Fruit fly (Drosophila melanogaster): ENCODE data around the gene Adi1.

Adi1 gene

DNA sequence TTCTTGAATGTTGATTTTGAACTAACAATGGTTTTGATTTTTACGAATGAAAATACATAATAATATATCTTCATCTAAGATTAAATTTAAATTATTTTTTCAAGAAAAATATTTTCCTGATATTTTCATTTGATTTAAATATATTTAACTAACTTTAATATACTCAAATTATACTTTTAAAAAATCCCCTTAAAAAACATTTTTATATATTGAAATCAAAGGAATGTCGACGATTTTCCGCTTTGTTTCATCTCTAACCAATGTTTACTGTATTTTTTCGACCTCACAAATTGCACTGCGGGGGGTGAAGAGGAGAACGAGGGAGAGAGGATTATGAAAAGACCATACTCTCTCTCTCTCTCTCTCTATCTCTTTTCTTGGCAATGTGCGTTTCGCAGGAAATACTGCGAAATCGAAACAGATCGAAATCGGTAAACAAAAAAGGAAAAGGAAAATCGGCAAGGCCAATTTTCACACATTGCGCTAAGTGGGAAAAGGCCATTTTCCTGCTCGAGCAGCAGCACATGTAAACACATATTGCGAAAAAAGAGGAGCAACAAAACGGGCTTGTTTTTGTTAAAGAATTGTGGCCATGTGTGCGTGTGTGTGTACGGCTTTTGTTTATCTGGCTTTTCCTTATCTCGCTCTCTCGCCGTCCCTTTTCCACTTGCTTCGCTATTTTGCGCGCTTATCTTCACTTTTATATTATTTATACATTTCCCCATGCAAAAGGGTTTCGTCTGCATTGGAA, 3.0 kb upstream of the Adi1 start (continued):
- TF ChIP-seq otp (GFP tag; IDR thresholded peaks at IDR 0.05) (no peak), CG8281 (tag; optimal IDR thresholded peaks at IDR 0.05) (no peak), toy (GFP tag; IDR thresholded peaks at IDR 0.05) (no peak), Oli (tag; optimal IDR thresholded peaks at IDR 0.05) (peak; percentile 7), CG18262 (tag; optimal IDR thresholded peaks at IDR 0.05) (peak; percentile 52), gem (tag; optimal IDR thresholded peaks at IDR 0.05) (peak; percentile 52), CG1529 (GFP tag; optimal IDR thresholded peaks at IDR 0.05) (no peak), Antp (GFP tag; optimal IDR thresholded peaks at IDR 0.05) (no peak), phol (tag; optimal IDR thresholded peaks at IDR 0.05) (peak; percentile 32), p53 (GFP tag; optimal IDR thresholded peaks at IDR 0.05) (no peak), nau (GFP tag; optimal IDR thresholded peaks at IDR 0.05) (no peak), HmgZ (tag; optimal IDR thresholded peaks at IDR 0.05) (no peak), al (GFP tag; IDR thresholded peaks at IDR 0.05) (no peak), CG10147 (GFP tag; optimal IDR thresholded peaks at IDR 0.05) (no peak), CG12155 (GFP tag; optimal IDR thresholded peaks at IDR 0.05) (no peak), CG17829 (tag; optimal IDR thresholded peaks at IDR 0.05) (peak; percentile 10), Poxn (GFP tag; IDR thresholded peaks at IDR 0.05) (no peak), insv (GFP tag; optimal IDR thresholded peaks at IDR 0.05) (no peak), Gsc (GFP tag; IDR thresholded peaks at IDR 0.05) (no peak), sna (GFP tag; IDR thresholded peaks at IDR 0.05; ENCODE audit: partially characterized antibody) (no peak), exex (tag; optimal IDR thresholded peaks at IDR 0.05) (no peak), z (GFP tag; IDR thresholded peaks at IDR 0.05) (no peak), CG14710 (tag; optimal IDR thresholded peaks at IDR 0.05) (peak; percentile 31), CG4854 (GFP tag; optimal IDR thresholded peaks at IDR 0.05) (no peak), jing (GFP tag; optimal IDR thresholded peaks at IDR 0.05) (no peak), Hr3 (GFP tag; optimal IDR thresholded peaks at IDR 0.05) (no peak), pan (optimal IDR thresholded peaks at IDR 0.05) (no peak), pan (GFP tag; optimal IDR thresholded peaks at IDR 0.05 in 1 of 2, IDR thresholded peaks at IDR 0.05 in 1 of 2) (peak in 1 of 2 experiments; percentile 5), CG31388 (GFP tag; optimal IDR thresholded peaks at IDR 0.05) (no peak), cwo (GFP tag; optimal IDR thresholded peaks at IDR 0.05) (no peak), oc (tag; optimal IDR thresholded peaks at IDR 0.05) (no peak), lbe (GFP tag; optimal IDR thresholded peaks at IDR 0.05) (no peak), CG13123 (GFP tag; optimal IDR thresholded peaks at IDR 0.05) (no peak), Sox102F (GFP tag; optimal IDR thresholded peaks at IDR 0.05) (peak; percentile 25), tap (tag; optimal IDR thresholded peaks at IDR 0.05) (peak; percentile 32), CG4424 (GFP tag; optimal IDR thresholded peaks at IDR 0.05) (no peak), CG3407 (GFP tag; optimal IDR thresholded peaks at IDR 0.05) (no peak), CG15696 (tag; optimal IDR thresholded peaks at IDR 0.05) (no peak), Camta (GFP tag; optimal IDR thresholded peaks at IDR 0.05) (no peak), CG15479 (GFP tag; optimal IDR thresholded peaks at IDR 0.05) (peak; percentile 96), CG8359 (GFP tag; optimal IDR thresholded peaks at IDR 0.05; ENCODE audit: borderline replicate concordance) (no peak), CG14014 (GFP tag; IDR thresholded peaks at IDR 0.05) (no peak), sug (tag; optimal IDR thresholded peaks at IDR 0.05) (no peak), fd102C (GFP tag; optimal IDR thresholded peaks at IDR 0.05) (no peak), pb (GFP tag; optimal IDR thresholded peaks at IDR 0.05) (no peak), crc (GFP tag; optimal IDR thresholded peaks at IDR 0.05) (no peak), lola (GFP tag; optimal IDR thresholded peaks at IDR 0.05) (peak in 1 of 3 experiments; percentile 42), Hr51 (GFP tag; optimal IDR thresholded peaks at IDR 0.05) (peak in 1 of 2 experiments; percentile 40), CG30431 (GFP tag; optimal IDR thresholded peaks at IDR 0.05) (no peak)
